Worm (Caenorhabditis elegans): ENCODE results near the gene T16A1.4.

- no peak for TF ChIP-seq php-3 (GFP tag; IDR thresholded peaks at IDR 0.05)
- no peak for TF ChIP-seq nhr-28 (tag; optimal IDR thresholded peaks at IDR 0.05)
- TF ChIP-seq gei-8 (GFP tag; optimal IDR thresholded peaks at IDR 0.05): no peak
- TF ChIP-seq lir-3 (tag; optimal IDR thresholded peaks at IDR 0.05): no peak
- TF ChIP-seq lsy-2 (tag; optimal IDR thresholded peaks at IDR 0.05): no peak
- no peak for TF ChIP-seq fos-1 (tag; optimal IDR thresholded peaks at IDR 0.05)
- no peak for TF ChIP-seq tra-1 (GFP tag; IDR thresholded peaks at IDR 0.05)
These were observed 35.4 kb downstream of the T16A1.4 start, which contains the start of gene srh-195 for ce11 chrII:2116794-2117193.
